Fruit fly (Drosophila melanogaster) whole organism, prepupa: ENCODE measurements around the gene CG42502.

Experiments used
- Gug ChIP-seq: fragments of 200-800 bp; sonication (Bioruptor generic); IDR thresholded peaks from 2 replicates; pipeline ENCODE4 v1.3.6; 2022; ENCODE audit warnings: missing biosample characterization, missing genetic modification characterization
- dac ChIP-seq: fragments of 200-800 bp; sonication (Bioruptor generic); optimal IDR thresholded peaks from 2 replicates; lab custom pipeline; 2017; ENCODE audit warnings: missing biosample characterization, mild to moderate bottlenecking, missing genetic modification characterization
- vri ChIP-seq: fragments of 200-800 bp; sonication (Bioruptor generic); optimal IDR thresholded peaks from 3 replicates; lab custom pipeline; 2016; ENCODE audit warnings: missing biosample characterization, mild to moderate bottlenecking, missing genetic modification characterization

- no peak for TF ChIP-seq vri (GFP tag; lab: Kevin White, UChicago)
- TF ChIP-seq dac, result no peak
- no peak for TF ChIP-seq Gug
Observed at dm6 chr2L:18852249-18852648, 41.2 kb upstream of the CG42502 start.
